Worm (Caenorhabditis elegans): ENCODE measurements around the gene T28A11.3.

DNA sequence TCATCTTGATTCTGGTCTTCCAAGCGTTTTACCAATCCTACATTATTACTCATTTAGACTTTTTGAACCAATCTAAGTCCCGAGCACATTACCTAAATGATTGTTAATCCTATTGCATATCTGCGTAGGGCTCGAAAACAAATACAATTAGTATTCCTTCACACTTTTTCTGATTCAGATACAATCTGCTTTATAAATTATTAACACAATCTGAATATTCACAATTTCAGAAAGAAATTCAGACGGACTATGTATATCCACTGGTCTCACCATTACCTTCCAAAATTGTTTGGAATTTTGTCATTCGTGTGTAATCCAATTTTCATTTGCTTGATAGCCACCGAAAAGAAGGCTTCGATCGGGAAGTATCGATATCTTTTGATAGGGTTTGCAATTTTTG, 34.0 kb upstream of the T28A11.3 start, which contains the start of gene srj-11:
- TF ChIP-seq ama-1 (optimal IDR thresholded peaks at IDR 0.05) (no peak), nhr-237 (tag; optimal IDR thresholded peaks at IDR 0.05) (no peak)

Measured in whole organism, L3 larva.